Worm (Caenorhabditis elegans) whole organism, midembryonic: Measurements from ENCODE around the gene srap-1.

Experiments
- flt-1 ChIP-seq: fragments of 200-800 bp; sonication (Bioruptor generic); IDR thresholded peaks from 2 replicates; pipeline ENCODE4 v1.3.6; 2022; ENCODE audit warnings: missing genetic modification characterization, missing compliant biosample characterization
- klf-2 ChIP-seq: fragments of 200-800 bp; sonication (Bioruptor generic); conservative IDR thresholded peaks from 2 replicates; pipeline ENCODE4 v1.3.6; 2022; ENCODE audit warnings: missing genetic modification reagents, missing genetic modification characterization, missing compliant biosample characterization
- tab-1 ChIP-seq: fragments of 200-800 bp; sonication (Bioruptor generic); IDR thresholded peaks from 2 replicates; pipeline ENCODE4 v1.3.6; 2022; ENCODE audit warnings: missing genetic modification characterization, missing compliant biosample characterization
- ztf-29 ChIP-seq: fragments of 200-800 bp; sonication (Bioruptor generic); IDR thresholded peaks from 2 replicates; pipeline ENCODE4 v1.3.6; 2022; ENCODE audit warnings: missing genetic modification reagents, missing genetic modification characterization, missing compliant biosample characterization

DNA sequence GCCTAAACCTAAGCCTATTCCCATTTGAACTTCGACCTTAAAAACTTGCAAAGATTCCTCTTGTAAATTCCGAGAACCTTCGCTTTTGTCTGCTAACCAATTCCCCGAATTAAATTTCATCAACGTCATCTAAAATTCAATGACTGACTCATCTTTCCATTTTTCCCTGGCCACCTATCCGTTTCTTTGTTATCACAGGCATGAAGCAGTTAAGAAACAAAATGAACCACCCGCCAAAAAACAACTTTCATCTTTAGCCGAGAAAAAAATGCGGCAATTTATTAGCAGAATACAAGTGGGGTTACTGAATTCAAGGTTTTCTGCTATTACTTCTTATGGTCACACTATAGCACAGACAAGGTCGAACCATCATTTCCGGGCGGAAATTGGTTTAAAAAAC lies 1.7 kb downstream of the srap-1 start:
- TF ChIP-seq klf-2 (GFP tag; lab: Robert Waterston, UW) (no peak), tab-1 (GFP tag; lab: Robert Waterston, UW) (no peak), flt-1 (GFP tag; lab: Robert Waterston, UW) (no peak), ztf-29 (GFP tag; lab: Robert Waterston, UW) (no peak)
